Worm (Caenorhabditis elegans) whole organism, L3 larva: ENCODE measurements around the gene frpr-8.
A peak's percentile ranks its signal among the peaks of the same experiment; 100 is the strongest.

ENCODE experiments used
- R02D3.7 ChIP-seq: fragments of 150-350 bp; optimal IDR thresholded peaks from 2 replicates; lab custom pipeline; 2014; ENCODE audit warnings: missing biosample characterization, missing genetic modification characterization
- ZK546.5 ChIP-seq: sonication (generic microtip); optimal IDR thresholded peaks from 2 replicates; lab custom pipeline; 2017; ENCODE audit warnings: missing biosample characterization, missing genetic modification characterization
- ceh-16 ChIP-seq: sonication (generic microtip); optimal IDR thresholded peaks from 2 replicates; lab custom pipeline; 2017; ENCODE audit warnings: missing biosample characterization, missing genetic modification characterization
- ceh-28 ChIP-seq: fragments of 150-350 bp; optimal IDR thresholded peaks from 2 replicates; lab custom pipeline; 2014; ENCODE audit warnings: missing biosample characterization, missing genetic modification reagents, missing genetic modification characterization
- daf-12 ChIP-seq: fragments of 150-350 bp; optimal IDR thresholded peaks from 2 replicates; lab custom pipeline; 2014; ENCODE audit warnings: missing biosample characterization, missing genetic modification reagents, missing genetic modification characterization
- egl-27 ChIP-seq: sonication (generic microtip); optimal IDR thresholded peaks from 4 replicates; lab custom pipeline; 2017; ENCODE audit warnings: missing biosample characterization, missing genetic modification reagents, missing genetic modification characterization
- elt-1 ChIP-seq: fragments of 150-350 bp; optimal IDR thresholded peaks from 2 replicates; lab custom pipeline; 2014; ENCODE audit warnings: missing biosample characterization, missing genetic modification characterization
- elt-2 ChIP-seq: sonication (generic microtip); optimal IDR thresholded peaks from 2 replicates; lab custom pipeline; 2016; ENCODE audit warnings: missing genetic modification reagents, mild to moderate bottlenecking, missing genetic modification characterization, missing compliant biosample characterization
- eor-1 ChIP-seq, 2 experiments: fragments of 150-350 bp; optimal IDR thresholded peaks; 2 replicates each; lab custom pipeline; 2014 to 2018; ENCODE audit warnings: missing biosample characterization in 2 of 2, missing genetic modification characterization in 2 of 2
- fkh-2 ChIP-seq: fragments of 150-350 bp; optimal IDR thresholded peaks from 2 replicates; lab custom pipeline; 2014; ENCODE audit warnings: missing biosample characterization, missing genetic modification reagents, missing genetic modification characterization
- jun-1 ChIP-seq: fragments of 150-350 bp; optimal IDR thresholded peaks from 2 replicates; lab custom pipeline; 2014; ENCODE audit warnings: missing biosample characterization, missing genetic modification reagents, missing genetic modification characterization
- lin-15B ChIP-seq: fragments of 150-350 bp; optimal IDR thresholded peaks from 2 replicates; lab custom pipeline; 2014; ENCODE audit warnings: missing biosample characterization, missing genetic modification characterization
- lin-39 ChIP-seq: fragments of 150-350 bp; optimal IDR thresholded peaks from 2 replicates; lab custom pipeline; 2018; ENCODE audit warnings: missing biosample characterization, missing genetic modification reagents, missing genetic modification characterization
- lsy-12 ChIP-seq: sonication (generic microtip); optimal IDR thresholded peaks from 2 replicates; lab custom pipeline; 2016; ENCODE audit warnings: mild to moderate bottlenecking, missing genetic modification characterization, missing compliant biosample characterization
- mml-1 ChIP-seq: fragments of 150-350 bp; sonication (generic microtip); optimal IDR thresholded peaks from 3 replicates; lab custom pipeline; 2014; ENCODE audit warnings: missing biosample characterization, missing genetic modification characterization
- nhr-43 ChIP-seq: sonication (generic microtip); optimal IDR thresholded peaks from 2 replicates; lab custom pipeline; 2016; ENCODE audit warnings: mild to moderate bottlenecking, missing genetic modification characterization, missing compliant biosample characterization; ENCODE audit not compliant: poor library complexity, severe bottlenecking
- nhr-76 ChIP-seq: fragments of 150-350 bp; sonication (generic microtip); optimal IDR thresholded peaks from 5 replicates; lab custom pipeline; 2014; ENCODE audit warnings: missing biosample characterization, missing genetic modification characterization
- nhr-77 ChIP-seq: fragments of 150-350 bp; optimal IDR thresholded peaks from 2 replicates; lab custom pipeline; 2014; ENCODE audit warnings: missing biosample characterization, missing genetic modification characterization
- pha-4 ChIP-seq: fragments of 150-350 bp; optimal IDR thresholded peaks from 2 replicates; lab custom pipeline; 2014; ENCODE audit warnings: missing biosample characterization, missing genetic modification reagents, missing genetic modification characterization
- pqm-1 ChIP-seq: fragments of 150-350 bp; optimal IDR thresholded peaks from 2 replicates; lab custom pipeline; 2017; ENCODE audit warnings: missing biosample characterization, missing genetic modification characterization, inconsistent platforms
- sea-2 ChIP-seq: fragments of 150-350 bp; sonication (generic microtip); optimal IDR thresholded peaks from 4 replicates; lab custom pipeline; 2014; ENCODE audit warnings: missing biosample characterization, missing genetic modification reagents, missing genetic modification characterization
- skn-1 ChIP-seq: fragments of 150-350 bp; optimal IDR thresholded peaks from 2 replicates; lab custom pipeline; 2014; ENCODE audit warnings: missing biosample characterization, missing genetic modification characterization
- tbx-2 ChIP-seq: sonication (generic microtip); optimal IDR thresholded peaks from 2 replicates; lab custom pipeline; 2016; ENCODE audit warnings: mild to moderate bottlenecking, missing genetic modification characterization, missing compliant biosample characterization
- unc-39 ChIP-seq: sonication (generic microtip); optimal IDR thresholded peaks from 4 replicates; lab custom pipeline; 2017; ENCODE audit warnings: missing biosample characterization, missing genetic modification characterization
- unc-62 ChIP-seq: fragments of 150-350 bp; sonication (generic microtip); optimal IDR thresholded peaks from 4 replicates; lab custom pipeline; 2014; ENCODE audit warnings: missing biosample characterization, missing genetic modification reagents, missing genetic modification characterization
- zag-1 ChIP-seq: fragments of 150-350 bp; optimal IDR thresholded peaks from 2 replicates; lab custom pipeline; 2014; ENCODE audit warnings: missing biosample characterization, missing genetic modification characterization
- ztf-11 ChIP-seq: fragments of 150-350 bp; optimal IDR thresholded peaks from 2 replicates; lab custom pipeline; 2014; ENCODE audit warnings: missing biosample characterization, missing genetic modification characterization

Gene frpr-8

ce11 chrX:8709424-8709823, 11.8 kb downstream of the frpr-8 start, which contains the start of gene kreg-1:
kreg-1 (plus strand) TSS chrX:8709764.
- TF ChIP-seq ceh-28 (tag; lab: Kevin White, UChicago): no peak
- no peak for TF ChIP-seq mml-1 (tag; lab: Kevin White, UChicago)
- TF ChIP-seq lsy-12 (tag; lab: Kevin White, UChicago): no peak
- no peak for TF ChIP-seq lin-39 (tag; lab: Kevin White, UChicago)
- no peak for TF ChIP-seq daf-12
- no peak for TF ChIP-seq eor-1 (tag; optimal IDR thresholded peaks at IDR 0.05; lab: Kevin White, UChicago)
- TF ChIP-seq jun-1 (tag; lab: Kevin White, UChicago): no peak
- no peak for TF ChIP-seq elt-1 (tag; lab: Kevin White, UChicago)
- TF ChIP-seq sea-2 (GFP tag; lab: Kevin White, UChicago): no peak
- no peak for TF ChIP-seq ceh-16 (tag; lab: Kevin White, UChicago)
- peak; percentile 56 for TF ChIP-seq elt-2 (tag; lab: Kevin White, UChicago)
- no peak for TF ChIP-seq ZK546.5 (tag; lab: Kevin White, UChicago)
- no peak for TF ChIP-seq unc-62 (GFP tag; lab: Kevin White, UChicago)
- TF ChIP-seq pha-4 (tag; lab: Kevin White, UChicago): no peak
- TF ChIP-seq pqm-1 (tag; lab: Kevin White, UChicago): peak; percentile 83

DNA sequence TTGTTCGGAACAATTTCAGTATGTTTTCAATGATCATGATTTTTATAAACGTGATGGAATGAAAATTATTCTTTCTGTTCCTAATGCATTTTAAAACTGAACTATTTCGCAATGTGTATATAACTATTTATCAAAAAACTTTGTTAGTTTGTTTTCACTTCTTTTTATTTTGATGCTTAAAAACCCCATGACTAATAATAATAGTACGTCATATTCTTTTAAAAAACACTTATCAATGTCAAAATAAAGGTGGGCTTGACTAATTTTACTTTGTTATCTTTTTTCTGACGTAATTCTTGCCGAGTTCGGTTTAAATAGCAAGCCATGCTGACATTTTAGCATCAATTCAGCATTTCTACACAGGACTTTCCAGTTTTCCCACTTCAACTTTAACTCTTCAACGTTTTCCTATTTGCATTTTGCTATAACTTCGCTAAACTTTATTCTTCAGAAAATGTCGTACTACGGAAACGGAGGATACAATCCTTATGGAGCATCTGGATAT, 13.6 kb downstream of the frpr-8 start, which contains the start of gene F53A9.1:
TSS of gene F53A9.1 (plus strand) at position 455 of the 505 bp plus-strand sequence.
- TF ChIP-seq zag-1 (tag; lab: Kevin White, UChicago) (no peak), lin-39 (tag; lab: Kevin White, UChicago) (no peak), elt-2 (tag; lab: Kevin White, UChicago) (peak; percentile 28), pqm-1 (tag; lab: Kevin White, UChicago) (peak; percentile 18), ztf-11 (tag; lab: Kevin White, UChicago) (no peak), pha-4 (tag; lab: Kevin White, UChicago) (peak; percentile 1)

DNA sequence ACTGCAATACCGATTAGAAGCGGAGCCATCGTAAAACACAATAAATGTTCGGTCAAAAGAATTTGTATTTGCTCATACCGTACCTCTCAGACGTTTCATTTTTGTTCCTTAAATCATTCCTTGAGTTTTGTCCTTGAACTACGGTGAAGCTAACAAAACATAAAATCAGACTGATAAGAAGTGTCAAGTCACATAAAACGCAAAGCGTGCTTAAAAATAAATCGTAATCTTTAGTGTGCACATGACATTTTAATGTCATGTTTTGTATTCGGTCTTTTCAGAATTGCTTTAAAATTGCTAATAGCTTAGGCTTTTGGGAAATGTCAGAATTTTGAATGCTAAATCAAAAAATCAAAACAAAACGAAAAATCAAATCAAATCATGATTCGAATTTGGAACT, 15.0 kb downstream of the frpr-8 start:
- TF ChIP-seq nhr-43 (tag; lab: Kevin White, UChicago) (no peak), pha-4 (tag; lab: Kevin White, UChicago) (peak; percentile 40), nhr-77 (tag; lab: Kevin White, UChicago) (no peak), nhr-76 (tag; lab: Kevin White, UChicago) (no peak), tbx-2 (tag; lab: Kevin White, UChicago) (no peak), unc-39 (tag; lab: Kevin White, UChicago) (no peak), fkh-2 (tag; lab: Kevin White, UChicago) (no peak), elt-2 (tag; lab: Kevin White, UChicago) (peak; percentile 89), pqm-1 (tag; lab: Kevin White, UChicago) (peak; percentile 77), skn-1 (tag; lab: Kevin White, UChicago) (peak; percentile 55), eor-1 (tag; optimal IDR thresholded peaks at IDR 0.05; lab: Kevin White, UChicago) (no peak), R02D3.7 (tag; lab: Kevin White, UChicago) (no peak), jun-1 (tag; lab: Kevin White, UChicago) (peak; percentile 43)
- TF ChIP-seq, all 47 proteins: peak for 5

ce11 chrX:8713754-8714295, 16.2 kb downstream of the frpr-8 start, which contains the start of gene F53A9.6:
F53A9.6 (minus strand) TSS chrX:8713804.
- TF ChIP-seq egl-27 (tag; lab: Kevin White, UChicago): no peak
- no peak for TF ChIP-seq lsy-12 (tag; lab: Kevin White, UChicago)
- TF ChIP-seq unc-39 (tag; lab: Kevin White, UChicago): no peak
- TF ChIP-seq pha-4 (tag; lab: Kevin White, UChicago): peak; percentile 49
- peak; percentile 73 for TF ChIP-seq pqm-1 (tag; lab: Kevin White, UChicago)
- peak; percentile 77 for TF ChIP-seq elt-2 (tag; lab: Kevin White, UChicago)
- TF ChIP-seq jun-1 (tag; lab: Kevin White, UChicago): peak; percentile 44

ce11 chrX:8714845-8715244, 17.2 kb downstream of the frpr-8 start:
- TF ChIP-seq lin-15B (tag; lab: Kevin White, UChicago): no peak
- peak; percentile 56 for TF ChIP-seq elt-2 (tag; lab: Kevin White, UChicago)

ce11 chrX:8716822-8717221, 19.2 kb downstream of the frpr-8 start, which contains the start of gene F53A9.7:
F53A9.7 (minus strand) TSS chrX:8716922.
- TF ChIP-seq elt-2 (tag; lab: Kevin White, UChicago): peak; percentile 33
- TF ChIP-seq nhr-43 (tag; lab: Kevin White, UChicago): no peak
- TF ChIP-seq tbx-2 (tag; lab: Kevin White, UChicago): no peak
- TF ChIP-seq ZK546.5 (tag; lab: Kevin White, UChicago): no peak
- TF ChIP-seq pha-4 (tag; lab: Kevin White, UChicago): peak; percentile 16
- no peak for TF ChIP-seq fkh-2 (tag; lab: Kevin White, UChicago)
- TF ChIP-seq nhr-77 (tag; lab: Kevin White, UChicago): no peak
